Worm (Caenorhabditis elegans) whole organism, L4 larva: ENCODE data around the gene srx-58.

Experiments
- F26F4.8 ChIP-seq: fragments of 200-800 bp; sonication (Bioruptor generic); conservative IDR thresholded peaks from 2 replicates; pipeline ENCODE4 v1.3.6; 2022; ENCODE audit warnings: missing genetic modification characterization, missing compliant biosample characterization
- F49E8.2 ChIP-seq: sonication (generic microtip); optimal IDR thresholded peaks from 2 replicates; lab custom pipeline; 2016; ENCODE audit warnings: missing compliant biosample characterization, mild to moderate bottlenecking, missing genetic modification characterization, borderline replicate concordance
- T20F7.1 ChIP-seq: fragments of 200-800 bp; sonication (Bioruptor generic); optimal IDR thresholded peaks from 2 replicates; lab custom pipeline; 2018; ENCODE audit warnings: mild to moderate bottlenecking, missing genetic modification characterization, missing compliant biosample characterization
- T26A8.4 ChIP-seq: fragments of 200-800 bp; sonication (Bioruptor generic); IDR thresholded peaks from 2 replicates; pipeline ENCODE4 v1.3.6; 2022; ENCODE audit warnings: missing genetic modification characterization, missing compliant biosample characterization
- Y105C5A.15 ChIP-seq: fragments of 200-800 bp; sonication (Bioruptor generic); IDR thresholded peaks from 2 replicates; pipeline ENCODE4 v1.3.6; 2022; ENCODE audit warnings: missing genetic modification characterization, missing compliant biosample characterization
- Y48G9A.11 ChIP-seq: fragments of 200-800 bp; sonication (Bioruptor generic); IDR thresholded peaks from 2 replicates; pipeline ENCODE4 v1.3.6; 2022; ENCODE audit warnings: missing genetic modification reagents, missing genetic modification characterization, missing compliant biosample characterization
- Y5F2A.4 ChIP-seq: fragments of 200-800 bp; sonication (Bioruptor generic); optimal IDR thresholded peaks from 2 replicates; lab custom pipeline; 2018; ENCODE audit warnings: mild to moderate bottlenecking, missing genetic modification characterization, missing compliant biosample characterization
- Y75B8A.6 ChIP-seq: fragments of 200-800 bp; sonication (Bioruptor generic); IDR thresholded peaks from 2 replicates; pipeline ENCODE4 v1.3.6; 2022; ENCODE audit warnings: missing genetic modification reagents, missing genetic modification characterization, missing compliant biosample characterization
- arid-1 ChIP-seq: fragments of 200-800 bp; sonication (Bioruptor generic); conservative IDR thresholded peaks from 2 replicates; pipeline ENCODE4 v1.3.6; 2022; ENCODE audit warnings: missing genetic modification reagents, missing genetic modification characterization, missing compliant biosample characterization
- ceh-28 ChIP-seq: fragments of 150-350 bp; optimal IDR thresholded peaks from 2 replicates; lab custom pipeline; 2014; ENCODE audit warnings: missing biosample characterization, missing genetic modification reagents, missing genetic modification characterization
- ceh-82 ChIP-seq: sonication (generic microtip); optimal IDR thresholded peaks from 2 replicates; lab custom pipeline; 2017; ENCODE audit warnings: missing biosample characterization, missing genetic modification characterization
- daf-12 ChIP-seq: fragments of 150-350 bp; optimal IDR thresholded peaks from 2 replicates; lab custom pipeline; 2014; ENCODE audit warnings: missing biosample characterization, missing genetic modification reagents, missing genetic modification characterization
- daf-16 ChIP-seq, 3 experiments: sonication (generic microtip); optimal IDR thresholded peaks; 2 replicates each; lab custom pipeline; 2016 to 2017; ENCODE audit warnings: missing genetic modification characterization in 3 of 3, missing genetic modification reagents in 3 of 3, mild to moderate bottlenecking in 2 of 3, missing compliant biosample characterization in 2 of 3, missing biosample characterization in 1 of 3, moderate library complexity in 1 of 3
- dmd-6 ChIP-seq: fragments of 200-800 bp; sonication (Bioruptor generic); IDR thresholded peaks from 2 replicates; pipeline ENCODE4 v1.3.6; 2022; ENCODE audit warnings: missing genetic modification reagents, missing genetic modification characterization, missing compliant biosample characterization
- dmd-8 ChIP-seq: fragments of 200-800 bp; sonication (Bioruptor generic); IDR thresholded peaks from 2 replicates; pipeline ENCODE4 v1.3.6; 2022; ENCODE audit warnings: missing genetic modification characterization, missing compliant biosample characterization
- dpl-1 ChIP-seq: fragments of 150-350 bp; optimal IDR thresholded peaks from 2 replicates; lab custom pipeline; 2014; ENCODE audit warnings: missing biosample characterization, missing genetic modification reagents, missing genetic modification characterization
- dve-1 ChIP-seq: sonication (generic microtip); optimal IDR thresholded peaks from 2 replicates; lab custom pipeline; 2017; ENCODE audit warnings: antibody characterized with exemption, mild to moderate bottlenecking, missing genetic modification characterization, missing compliant biosample characterization; ENCODE audit not compliant: insufficient read depth
- egl-43 ChIP-seq: fragments of 200-800 bp; sonication (Bioruptor generic); IDR thresholded peaks from 2 replicates; pipeline ENCODE4 v1.3.6; 2022; ENCODE audit warnings: missing genetic modification reagents, missing genetic modification characterization, missing compliant biosample characterization
- fkh-10 ChIP-seq: fragments of 150-350 bp; optimal IDR thresholded peaks from 2 replicates; lab custom pipeline; 2014; ENCODE audit warnings: missing biosample characterization, missing genetic modification reagents, missing genetic modification characterization
- gei-8 ChIP-seq: fragments of 200-800 bp; sonication (Bioruptor generic); optimal IDR thresholded peaks from 2 replicates; lab custom pipeline; 2018; ENCODE audit warnings: mild to moderate bottlenecking, missing genetic modification characterization, missing compliant biosample characterization
- hif-1 ChIP-seq, 2 experiments: sonication (generic microtip); optimal IDR thresholded peaks; 2 replicates each; lab custom pipeline; 2016 to 2017; ENCODE audit warnings: missing compliant biosample characterization in 2 of 2, missing genetic modification characterization in 2 of 2, missing genetic modification reagents in 2 of 2, missing genotype in 2 of 2, mild to moderate bottlenecking in 1 of 2
- hlh-11 ChIP-seq: fragments of 200-800 bp; sonication (Bioruptor generic); optimal IDR thresholded peaks from 2 replicates; lab custom pipeline; 2018; ENCODE audit warnings: mild to moderate bottlenecking, missing genetic modification characterization, missing compliant biosample characterization
- jun-1 ChIP-seq: fragments of 150-350 bp; optimal IDR thresholded peaks from 2 replicates; lab custom pipeline; 2014; ENCODE audit warnings: missing biosample characterization, missing genetic modification reagents, missing genetic modification characterization
- lim-7 ChIP-seq: fragments of 200-800 bp; sonication (Bioruptor generic); IDR thresholded peaks from 2 replicates; pipeline ENCODE4 v1.3.6; 2022; ENCODE audit warnings: missing genetic modification characterization, missing compliant biosample characterization
- lin-1 ChIP-seq: fragments of 200-800 bp; sonication (Bioruptor generic); IDR thresholded peaks from 2 replicates; pipeline ENCODE4 v1.3.6; 2022; ENCODE audit warnings: missing genetic modification reagents, missing genetic modification characterization, missing compliant biosample characterization
- lin-15B ChIP-seq: fragments of 150-350 bp; sonication (generic microtip); optimal IDR thresholded peaks from 3 replicates; lab custom pipeline; 2014; ENCODE audit warnings: missing biosample characterization, missing genetic modification characterization
- lin-39 ChIP-seq: fragments of 150-350 bp; optimal IDR thresholded peaks from 2 replicates; lab custom pipeline; 2014; ENCODE audit warnings: missing biosample characterization, missing genetic modification reagents, missing genetic modification characterization
- lir-3 ChIP-seq: sonication (generic microtip); optimal IDR thresholded peaks from 2 replicates; lab custom pipeline; 2016; ENCODE audit warnings: mild to moderate bottlenecking, missing genetic modification characterization, missing compliant biosample characterization
- madf-5 ChIP-seq, 2 experiments: fragments of 200-800 bp; sonication (Bioruptor generic); IDR thresholded peaks; 2 replicates each; pipeline ENCODE4 v1.3.6; 2022; ENCODE audit warnings: missing compliant biosample characterization in 2 of 2, missing genetic modification characterization in 2 of 2
- mdl-1 ChIP-seq, 2 experiments: fragments of 150-350 bp in 1 of 2; sonication (generic microtip) in 1 of 2; optimal IDR thresholded peaks; 2 replicates each; lab custom pipeline; 2014 to 2017; ENCODE audit warnings: missing biosample characterization in 2 of 2, missing genetic modification characterization in 2 of 2
- mxl-3 ChIP-seq: fragments of 200-800 bp; sonication (Bioruptor generic); optimal IDR thresholded peaks from 2 replicates; lab custom pipeline; 2018; ENCODE audit warnings: mild to moderate bottlenecking, missing genetic modification characterization, missing compliant biosample characterization
- nhr-11 ChIP-seq: fragments of 150-350 bp; optimal IDR thresholded peaks from 2 replicates; lab custom pipeline; 2014; ENCODE audit warnings: missing biosample characterization, missing genetic modification characterization
- nhr-111 ChIP-seq: fragments of 200-800 bp; sonication (Bioruptor generic); optimal IDR thresholded peaks from 2 replicates; lab custom pipeline; 2018; ENCODE audit warnings: mild to moderate bottlenecking, missing genetic modification characterization, missing compliant biosample characterization
- nhr-28 ChIP-seq: fragments of 150-350 bp; optimal IDR thresholded peaks from 2 replicates; lab custom pipeline; 2014; ENCODE audit warnings: missing biosample characterization, missing genetic modification characterization
- nhr-41 ChIP-seq: fragments of 200-800 bp; sonication (Bioruptor generic); IDR thresholded peaks from 2 replicates; pipeline ENCODE4 v1.3.6; 2022; ENCODE audit warnings: missing genetic modification reagents, missing genetic modification characterization, missing compliant biosample characterization
- nhr-48 ChIP-seq: sonication (generic microtip); optimal IDR thresholded peaks from 2 replicates; lab custom pipeline; 2016; ENCODE audit warnings: mild to moderate bottlenecking, missing genetic modification characterization, missing compliant biosample characterization
- nhr-6 ChIP-seq: fragments of 150-350 bp; optimal IDR thresholded peaks from 2 replicates; lab custom pipeline; 2014; ENCODE audit warnings: missing biosample characterization, missing genetic modification characterization
- nhr-77 ChIP-seq: fragments of 150-350 bp; optimal IDR thresholded peaks from 2 replicates; lab custom pipeline; 2014; ENCODE audit warnings: missing biosample characterization, missing genetic modification characterization
- php-3 ChIP-seq: fragments of 200-800 bp; sonication (Bioruptor generic); IDR thresholded peaks from 2 replicates; pipeline ENCODE4 v1.3.6; 2022; ENCODE audit warnings: missing genetic modification reagents, missing genetic modification characterization, missing compliant biosample characterization
- pqm-1 ChIP-seq: sonication (generic microtip); optimal IDR thresholded peaks from 2 replicates; lab custom pipeline; 2017; ENCODE audit warnings: missing biosample characterization, missing genetic modification characterization
- rbr-2 ChIP-seq: sonication (generic microtip); optimal IDR thresholded peaks from 2 replicates; lab custom pipeline; 2016; ENCODE audit warnings: missing genotype, missing genetic modification characterization, missing compliant biosample characterization
- spr-3 ChIP-seq: fragments of 200-800 bp; sonication (Bioruptor generic); optimal IDR thresholded peaks from 2 replicates; lab custom pipeline; 2018; ENCODE audit warnings: mild to moderate bottlenecking, missing genetic modification characterization, missing compliant biosample characterization
- tag-97 ChIP-seq: fragments of 200-800 bp; sonication (Bioruptor generic); IDR thresholded peaks from 2 replicates; pipeline ENCODE4 v1.3.6; 2022; ENCODE audit warnings: missing genetic modification characterization, missing compliant biosample characterization
- unc-130 ChIP-seq: sonication (generic microtip); optimal IDR thresholded peaks from 2 replicates; lab custom pipeline; 2016; ENCODE audit warnings: missing genetic modification reagents, missing genetic modification characterization, missing compliant biosample characterization
- unc-62 ChIP-seq, 3 experiments: fragments of 150-350 bp in 1 of 3; sonication (generic microtip); optimal IDR thresholded peaks in 2 of 3; peaks in 1 of 3; 1 replicate in 1 of 3; 2 replicates in 2 of 3; lab custom pipeline; 2014 to 2017; ENCODE audit warnings: missing biosample characterization in 3 of 3, missing genetic modification characterization in 3 of 3, missing genetic modification reagents in 3 of 3, missing genotype in 1 of 3
- zip-11 ChIP-seq: fragments of 200-800 bp; sonication (Bioruptor generic); IDR thresholded peaks from 2 replicates; pipeline ENCODE4 v1.3.6; 2022; ENCODE audit warnings: missing genetic modification characterization, missing compliant biosample characterization
- ztf-7 ChIP-seq: fragments of 150-350 bp; optimal IDR thresholded peaks from 2 replicates; lab custom pipeline; 2014; ENCODE audit warnings: missing biosample characterization, missing genetic modification characterization

srx-58 gene

DNA sequence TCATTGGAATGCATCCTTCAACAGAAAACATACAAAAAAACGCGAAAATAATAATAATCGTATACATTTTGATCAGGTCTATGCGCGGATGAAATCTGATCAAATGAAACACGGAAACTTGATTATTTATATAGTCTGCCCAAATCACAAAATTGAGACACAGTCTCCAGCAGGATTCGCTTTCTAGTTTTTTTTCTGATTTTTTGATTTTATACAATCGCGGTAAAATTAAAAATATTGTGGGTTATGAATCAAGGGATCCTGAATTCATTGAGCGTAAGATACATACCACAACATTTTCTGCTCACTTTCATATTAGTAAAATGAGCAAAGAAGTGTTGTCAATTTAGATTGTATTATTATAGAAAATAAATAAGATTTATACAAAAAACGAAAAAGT is 3.4 kb upstream of the srx-58 start, which contains the start of gene clec-230:
Gene clec-230 (minus strand): TSS at position 101 of the 400 bp plus-strand sequence.
- TF ChIP-seq T26A8.4 (GFP tag; lab: Robert Waterston, UW), result no peak
- peak in 1 of 2 experiments; percentile 64 for TF ChIP-seq unc-62 (GFP tag; optimal IDR thresholded peaks at IDR 0.05 in 1 of 2; lab: Kevin White, UChicago)
- no peak for TF ChIP-seq unc-62 (tag; optimal IDR thresholded peaks at IDR 0.05; lab: Kevin White, UChicago)

DNA sequence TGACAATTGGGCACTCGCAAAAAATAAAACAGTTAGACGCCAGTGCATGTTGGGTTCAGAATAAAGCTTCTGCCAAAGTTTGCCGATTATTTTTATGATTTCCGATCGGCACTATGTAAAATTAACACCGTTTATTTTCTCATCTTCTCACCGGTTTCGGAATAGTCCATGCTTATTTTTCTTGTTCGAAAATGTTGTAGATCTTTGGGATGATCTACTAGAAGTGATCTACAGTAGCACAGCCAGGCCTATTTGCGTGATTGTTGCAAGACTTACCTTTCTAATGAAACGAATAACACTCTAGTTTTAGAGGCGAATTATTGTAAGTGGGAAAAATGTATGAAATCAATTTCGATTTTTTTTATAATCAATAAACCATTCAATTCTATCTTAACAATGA is 1.9 kb upstream of the srx-58 start, which contains the start of gene clec-231:
Gene clec-231 (minus strand): TSS at position 101 of the 400 bp plus-strand sequence.
- no peak for TF ChIP-seq arid-1 (GFP tag; lab: Robert Waterston, UW)
- TF ChIP-seq nhr-11 (tag; lab: Kevin White, UChicago), result no peak
- TF ChIP-seq unc-130, result no peak
- no peak for TF ChIP-seq gei-8 (GFP tag; lab: Kevin White, UChicago)
- no peak for TF ChIP-seq lin-1
- no peak for TF ChIP-seq lin-39
- no peak for TF ChIP-seq madf-5 (GFP tag; IDR thresholded peaks at IDR 0.05; lab: Robert Waterston, UW)
- no peak for TF ChIP-seq mxl-3 (GFP tag; lab: Kevin White, UChicago)
- no peak for TF ChIP-seq dmd-8 (GFP tag; lab: Robert Waterston, UW)
- TF ChIP-seq ceh-82, result no peak
- TF ChIP-seq lim-7 (GFP tag; lab: Robert Waterston, UW), result no peak
- no peak for TF ChIP-seq Y48G9A.11
- TF ChIP-seq lir-3, result no peak
- TF ChIP-seq, all 104 proteins: peak for 0

DNA sequence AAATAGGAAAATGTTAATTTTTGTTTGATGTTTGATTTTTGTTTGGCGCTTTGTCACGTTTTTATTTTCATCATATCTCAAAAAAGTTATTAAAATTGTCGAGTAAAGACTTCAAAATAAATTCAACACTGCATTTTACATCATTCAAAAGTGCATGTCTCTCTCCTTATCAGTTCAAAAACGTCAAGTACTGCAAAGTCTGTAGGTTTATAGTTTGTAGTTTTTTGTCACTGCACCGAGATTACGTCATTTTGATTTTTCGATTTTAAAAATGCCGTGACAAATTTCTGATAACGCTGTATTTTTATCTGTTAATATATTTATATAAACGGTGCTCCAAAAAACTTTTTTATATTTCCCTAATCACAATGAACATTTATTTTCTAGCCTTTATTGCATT is 2.2 kb downstream of the srx-58 start, which contains the start of gene C29F3.7:
Gene C29F3.7 (plus strand): TSS at position 254 of the 400 bp plus-strand sequence.
- TF ChIP-seq php-3 (GFP tag; lab: Robert Waterston, UW) (no peak; the same call in 1 of the 2 replicates), Y75B8A.6 (GFP tag; lab: Robert Waterston, UW) (no peak), fkh-10 (no peak), ztf-7 (tag; lab: Kevin White, UChicago) (peak; percentile 77), F26F4.8 (GFP tag; lab: Robert Waterston, UW) (no peak), ceh-28 (tag; lab: Kevin White, UChicago) (no peak), T20F7.1 (peak; percentile 68), nhr-28 (tag; lab: Kevin White, UChicago) (peak; percentile 98), pqm-1 (tag; lab: Kevin White, UChicago) (peak; percentile 72), egl-43 (no peak), spr-3 (GFP tag; lab: Kevin White, UChicago) (no peak), hif-1 (tag; optimal IDR thresholded peaks at IDR 0.05; lab: Kevin White, UChicago) (peak in 1 of 2 experiments; percentile 58), dmd-6 (peak; percentile 99), zip-11 (GFP tag; lab: Robert Waterston, UW) (no peak), Y105C5A.15 (GFP tag; lab: Robert Waterston, UW) (no peak), jun-1 (tag; lab: Kevin White, UChicago) (no peak), F49E8.2 (tag; lab: Kevin White, UChicago) (no peak), nhr-41 (GFP tag; lab: Robert Waterston, UW) (no peak), tag-97 (GFP tag; lab: Robert Waterston, UW) (no peak), nhr-111 (GFP tag; lab: Kevin White, UChicago) (no peak), mdl-1 (tag; optimal IDR thresholded peaks at IDR 0.05; lab: Kevin White, UChicago) (peak in 1 of 2 experiments; percentile 77), daf-12 (tag; lab: Kevin White, UChicago) (no peak), dve-1 (peak; percentile 95), hlh-11 (tag; lab: Kevin White, UChicago) (peak; percentile 85), nhr-48 (tag; lab: Kevin White, UChicago) (peak; percentile 91), lin-15B (tag; lab: Kevin White, UChicago) (no peak), unc-62 (GFP tag; optimal IDR thresholded peaks at IDR 0.05 in 1 of 2; lab: Kevin White, UChicago) (peak in 1 of 2 experiments; percentile 35), unc-62 (tag; optimal IDR thresholded peaks at IDR 0.05; lab: Kevin White, UChicago) (no peak), daf-16 (GFP tag; optimal IDR thresholded peaks at IDR 0.05; lab: Kevin White, UChicago) (no peak), daf-16 (tag; optimal IDR thresholded peaks at IDR 0.05; lab: Kevin White, UChicago) (peak; percentile 96), Y5F2A.4 (GFP tag; lab: Kevin White, UChicago) (no peak), dpl-1 (GFP tag; lab: Kevin White, UChicago) (no peak), nhr-6 (tag; lab: Kevin White, UChicago) (peak; percentile 90), rbr-2 (tag; lab: Kevin White, UChicago) (no peak), nhr-77 (peak; percentile 86)
- TF ChIP-seq, all 104 proteins: peak for 14
